Worm (Caenorhabditis elegans) whole organism, L4 larva: ENCODE data around the gene F49C12.3.

Experiments used
- ceh-44 ChIP-seq: fragments of 200-800 bp; sonication (Bioruptor generic); IDR thresholded peaks from 2 replicates; pipeline ENCODE4 v1.3.6; 2022; ENCODE audit warnings: missing genetic modification reagents, missing genetic modification characterization, missing compliant biosample characterization
- duxl-1 ChIP-seq: sonication (generic microtip); optimal IDR thresholded peaks from 2 replicates; lab custom pipeline; 2016; ENCODE audit warnings: mild to moderate bottlenecking, missing genetic modification characterization, moderate library complexity, missing compliant biosample characterization; ENCODE audit not compliant: poor library complexity
- egl-27 ChIP-seq: sonication (generic microtip); optimal IDR thresholded peaks from 3 replicates; lab custom pipeline; 2017; ENCODE audit warnings: missing biosample characterization, missing genetic modification reagents, missing genetic modification characterization
- fos-1 ChIP-seq: fragments of 150-350 bp; optimal IDR thresholded peaks from 2 replicates; lab custom pipeline; 2014; ENCODE audit warnings: missing biosample characterization, missing genetic modification characterization
- lsy-2 ChIP-seq, 2 experiments: fragments of 150-350 bp in 1 of 2; sonication (generic microtip) in 1 of 2; optimal IDR thresholded peaks; 2 replicates each; lab custom pipeline; 2014 to 2017; ENCODE audit warnings: missing biosample characterization in 2 of 2, missing genetic modification characterization in 2 of 2
- mdl-1 ChIP-seq, 2 experiments: fragments of 150-350 bp in 1 of 2; sonication (generic microtip) in 1 of 2; optimal IDR thresholded peaks; 2 replicates each; lab custom pipeline; 2014 to 2017; ENCODE audit warnings: missing biosample characterization in 2 of 2, missing genetic modification characterization in 2 of 2
- nhr-237 ChIP-seq: sonication (generic microtip); optimal IDR thresholded peaks from 2 replicates; lab custom pipeline; 2017; ENCODE audit warnings: missing biosample characterization, missing genetic modification characterization
- snpc-4 ChIP-seq: fragments of 150-350 bp; optimal IDR thresholded peaks from 2 replicates; lab custom pipeline; 2014; ENCODE audit warnings: missing biosample characterization, missing genetic modification characterization
- zag-1 ChIP-seq: fragments of 150-350 bp; optimal IDR thresholded peaks from 2 replicates; lab custom pipeline; 2014; ENCODE audit warnings: missing biosample characterization, missing genetic modification characterization

- TF ChIP-seq egl-27 (no peak), lsy-2 (tag; optimal IDR thresholded peaks at IDR 0.05; lab: Kevin White, UChicago) (no peak), nhr-237 (tag; lab: Kevin White, UChicago) (no peak), fos-1 (tag; lab: Kevin White, UChicago) (no peak), duxl-1 (tag; lab: Kevin White, UChicago) (no peak), mdl-1 (tag; optimal IDR thresholded peaks at IDR 0.05; lab: Kevin White, UChicago) (no peak), ceh-44 (GFP tag; lab: Robert Waterston, UW) (no peak), zag-1 (no peak), snpc-4 (tag; lab: Kevin White, UChicago) (no peak)
These were observed 31.3 kb upstream of the F49C12.3 start for ce11 chrIV:9268916-9269315.
